Worm (Caenorhabditis elegans) whole organism, L4 larva: ENCODE results near the gene lin-54.

ENCODE experiments used
- F37D6.2 ChIP-seq: sonication (generic microtip); optimal IDR thresholded peaks from 2 replicates; lab custom pipeline; 2016; ENCODE audit warnings: mild to moderate bottlenecking, missing genetic modification characterization, missing compliant biosample characterization
- F44E2.7 ChIP-seq: fragments of 200-800 bp; sonication (Bioruptor generic); IDR thresholded peaks from 2 replicates; pipeline ENCODE4 v2.1.2; 2022; ENCODE audit warnings: missing genetic modification characterization, missing compliant biosample characterization
- F49E8.2 ChIP-seq: sonication (generic microtip); optimal IDR thresholded peaks from 2 replicates; lab custom pipeline; 2016; ENCODE audit warnings: missing compliant biosample characterization, mild to moderate bottlenecking, missing genetic modification characterization, borderline replicate concordance
- R02D3.7 ChIP-seq: fragments of 150-350 bp; sonication (generic microtip); optimal IDR thresholded peaks from 3 replicates; lab custom pipeline; 2014; ENCODE audit warnings: missing biosample characterization, missing genetic modification characterization
- Y48G9A.11 ChIP-seq: fragments of 200-800 bp; sonication (Bioruptor generic); IDR thresholded peaks from 2 replicates; pipeline ENCODE4 v1.3.6; 2022; ENCODE audit warnings: missing genetic modification reagents, missing genetic modification characterization, missing compliant biosample characterization
- Y5F2A.4 ChIP-seq: fragments of 200-800 bp; sonication (Bioruptor generic); optimal IDR thresholded peaks from 2 replicates; lab custom pipeline; 2018; ENCODE audit warnings: mild to moderate bottlenecking, missing genetic modification characterization, missing compliant biosample characterization
- Y75B8A.6 ChIP-seq: fragments of 200-800 bp; sonication (Bioruptor generic); IDR thresholded peaks from 2 replicates; pipeline ENCODE4 v1.3.6; 2022; ENCODE audit warnings: missing genetic modification reagents, missing genetic modification characterization, missing compliant biosample characterization
- ZK337.2 ChIP-seq: fragments of 200-800 bp; sonication (Bioruptor generic); IDR thresholded peaks from 2 replicates; pipeline ENCODE4 v1.3.6; 2022; ENCODE audit warnings: missing genetic modification reagents, missing genetic modification characterization, missing compliant biosample characterization
- aha-1 ChIP-seq: fragments of 150-350 bp; peaks from one replicate; lab custom pipeline; 2014; ENCODE audit warnings: missing biosample characterization, missing genetic modification characterization
- ama-1 ChIP-seq: fragments of 150-350 bp; optimal IDR thresholded peaks from 2 replicates; lab custom pipeline; 2014; ENCODE audit warnings: inconsistent platforms, mixed read lengths
- arid-1 ChIP-seq: fragments of 200-800 bp; sonication (Bioruptor generic); conservative IDR thresholded peaks from 2 replicates; pipeline ENCODE4 v1.3.6; 2022; ENCODE audit warnings: missing genetic modification reagents, missing genetic modification characterization, missing compliant biosample characterization
- daf-12 ChIP-seq: fragments of 150-350 bp; optimal IDR thresholded peaks from 2 replicates; lab custom pipeline; 2014; ENCODE audit warnings: missing biosample characterization, missing genetic modification reagents, missing genetic modification characterization
- daf-16 ChIP-seq, 3 experiments: sonication (generic microtip); optimal IDR thresholded peaks; 2 replicates each; lab custom pipeline; 2016 to 2017; ENCODE audit warnings: missing genetic modification characterization in 3 of 3, missing genetic modification reagents in 3 of 3, mild to moderate bottlenecking in 2 of 3, missing compliant biosample characterization in 2 of 3, missing biosample characterization in 1 of 3, moderate library complexity in 1 of 3
- daf-19 ChIP-seq: fragments of 200-800 bp; sonication (Bioruptor generic); conservative IDR thresholded peaks from 2 replicates; pipeline ENCODE4 v1.3.6; 2022; ENCODE audit warnings: missing genetic modification characterization, missing compliant biosample characterization
- dmd-6 ChIP-seq: fragments of 200-800 bp; sonication (Bioruptor generic); IDR thresholded peaks from 2 replicates; pipeline ENCODE4 v1.3.6; 2022; ENCODE audit warnings: missing genetic modification reagents, missing genetic modification characterization, missing compliant biosample characterization
- dmd-8 ChIP-seq: fragments of 200-800 bp; sonication (Bioruptor generic); IDR thresholded peaks from 2 replicates; pipeline ENCODE4 v1.3.6; 2022; ENCODE audit warnings: missing genetic modification characterization, missing compliant biosample characterization
- duxl-1 ChIP-seq: sonication (generic microtip); optimal IDR thresholded peaks from 2 replicates; lab custom pipeline; 2016; ENCODE audit warnings: mild to moderate bottlenecking, missing genetic modification characterization, moderate library complexity, missing compliant biosample characterization; ENCODE audit not compliant: poor library complexity
- dve-1 ChIP-seq: sonication (generic microtip); optimal IDR thresholded peaks from 2 replicates; lab custom pipeline; 2017; ENCODE audit warnings: antibody characterized with exemption, mild to moderate bottlenecking, missing genetic modification characterization, missing compliant biosample characterization; ENCODE audit not compliant: insufficient read depth
- hif-1 ChIP-seq, 2 experiments: sonication (generic microtip); optimal IDR thresholded peaks; 2 replicates each; lab custom pipeline; 2016 to 2017; ENCODE audit warnings: missing compliant biosample characterization in 2 of 2, missing genetic modification characterization in 2 of 2, missing genetic modification reagents in 2 of 2, missing genotype in 2 of 2, mild to moderate bottlenecking in 1 of 2
- hlh-30 ChIP-seq: sonication (generic microtip); optimal IDR thresholded peaks from 2 replicates; lab custom pipeline; 2017; ENCODE audit warnings: antibody characterized with exemption, mild to moderate bottlenecking, missing genetic modification characterization, missing compliant biosample characterization; ENCODE audit not compliant: insufficient read depth
- lim-7 ChIP-seq: fragments of 200-800 bp; sonication (Bioruptor generic); IDR thresholded peaks from 2 replicates; pipeline ENCODE4 v1.3.6; 2022; ENCODE audit warnings: missing genetic modification characterization, missing compliant biosample characterization
- lin-1 ChIP-seq: fragments of 200-800 bp; sonication (Bioruptor generic); IDR thresholded peaks from 2 replicates; pipeline ENCODE4 v1.3.6; 2022; ENCODE audit warnings: missing genetic modification reagents, missing genetic modification characterization, missing compliant biosample characterization
- lin-13 ChIP-seq: fragments of 150-350 bp; optimal IDR thresholded peaks from 2 replicates; lab custom pipeline; 2014; ENCODE audit warnings: missing biosample characterization, missing genetic modification reagents, missing genetic modification characterization
- lin-38 ChIP-seq: fragments of 200-800 bp; sonication (Bioruptor generic); IDR thresholded peaks from 2 replicates; pipeline ENCODE4 v1.3.6; 2022; ENCODE audit warnings: missing genetic modification reagents, missing genetic modification characterization, missing compliant biosample characterization
- lsy-2 ChIP-seq, 2 experiments: fragments of 150-350 bp in 1 of 2; sonication (generic microtip) in 1 of 2; optimal IDR thresholded peaks; 2 replicates each; lab custom pipeline; 2014 to 2017; ENCODE audit warnings: missing biosample characterization in 2 of 2, missing genetic modification characterization in 2 of 2
- mep-1 ChIP-seq: fragments of 150-350 bp; sonication (generic microtip); optimal IDR thresholded peaks from 3 replicates; lab custom pipeline; 2014; ENCODE audit warnings: missing biosample characterization, missing genetic modification characterization
- mes-2 ChIP-seq: sonication (generic microtip); optimal IDR thresholded peaks from 2 replicates; lab custom pipeline; 2016; ENCODE audit warnings: missing genotype, mild to moderate bottlenecking, missing genetic modification characterization, missing compliant biosample characterization; ENCODE audit not compliant: poor library complexity, severe bottlenecking
- nhr-102 ChIP-seq: sonication (generic microtip); optimal IDR thresholded peaks from 2 replicates; lab custom pipeline; 2016; ENCODE audit warnings: mild to moderate bottlenecking, missing genetic modification characterization, moderate library complexity, missing compliant biosample characterization
- nhr-25 ChIP-seq: sonication (generic microtip); optimal IDR thresholded peaks from 2 replicates; lab custom pipeline; 2017; ENCODE audit warnings: missing genetic modification characterization, mild to moderate bottlenecking, missing compliant biosample characterization, antibody characterized with exemption, moderate library complexity, borderline replicate concordance; ENCODE audit not compliant: insufficient read depth
- nhr-48 ChIP-seq: sonication (generic microtip); optimal IDR thresholded peaks from 2 replicates; lab custom pipeline; 2016; ENCODE audit warnings: mild to moderate bottlenecking, missing genetic modification characterization, missing compliant biosample characterization
- pha-4 ChIP-seq, 2 experiments: fragments of 150-350 bp in 1 of 2; fragments of 200-800 bp in 1 of 2; sonication (Bioruptor generic) in 1 of 2; IDR thresholded peaks in 1 of 2; optimal IDR thresholded peaks in 1 of 2; 2 replicates each; pipeline versions ENCODE4 v1.3.6 to Lab custom; 2014 to 2022; ENCODE audit warnings: missing genetic modification characterization in 2 of 2, missing genetic modification reagents in 2 of 2, missing biosample characterization in 1 of 2, missing compliant biosample characterization in 1 of 2
- snpc-1.2 ChIP-seq: fragments of 200-800 bp; sonication (Bioruptor generic); IDR thresholded peaks from 2 replicates; pipeline ENCODE4 v1.3.6; 2022; ENCODE audit warnings: missing genetic modification reagents, missing genetic modification characterization, missing compliant biosample characterization
- snpc-4 ChIP-seq: fragments of 150-350 bp; optimal IDR thresholded peaks from 2 replicates; lab custom pipeline; 2014; ENCODE audit warnings: missing biosample characterization, missing genetic modification characterization
- spr-1 ChIP-seq: sonication (generic microtip); optimal IDR thresholded peaks from 2 replicates; lab custom pipeline; 2016; ENCODE audit warnings: mild to moderate bottlenecking, missing genetic modification characterization, missing compliant biosample characterization
- tra-1 ChIP-seq: fragments of 200-800 bp; sonication (Bioruptor generic); IDR thresholded peaks from 2 replicates; pipeline ENCODE4 v1.3.6; 2022; ENCODE audit warnings: missing genetic modification reagents, missing genetic modification characterization, missing compliant biosample characterization
- unc-130 ChIP-seq: sonication (generic microtip); optimal IDR thresholded peaks from 2 replicates; lab custom pipeline; 2016; ENCODE audit warnings: missing genetic modification reagents, missing genetic modification characterization, missing compliant biosample characterization
- unc-62 ChIP-seq, 3 experiments: fragments of 150-350 bp in 1 of 3; sonication (generic microtip); optimal IDR thresholded peaks in 2 of 3; peaks in 1 of 3; 1 replicate in 1 of 3; 2 replicates in 2 of 3; lab custom pipeline; 2014 to 2017; ENCODE audit warnings: missing biosample characterization in 3 of 3, missing genetic modification characterization in 3 of 3, missing genetic modification reagents in 3 of 3, missing genotype in 1 of 3
- zip-11 ChIP-seq: fragments of 200-800 bp; sonication (Bioruptor generic); IDR thresholded peaks from 2 replicates; pipeline ENCODE4 v1.3.6; 2022; ENCODE audit warnings: missing genetic modification characterization, missing compliant biosample characterization
- ztf-7 ChIP-seq: fragments of 150-350 bp; optimal IDR thresholded peaks from 2 replicates; lab custom pipeline; 2014; ENCODE audit warnings: missing biosample characterization, missing genetic modification characterization

Gene lin-54

DNA sequence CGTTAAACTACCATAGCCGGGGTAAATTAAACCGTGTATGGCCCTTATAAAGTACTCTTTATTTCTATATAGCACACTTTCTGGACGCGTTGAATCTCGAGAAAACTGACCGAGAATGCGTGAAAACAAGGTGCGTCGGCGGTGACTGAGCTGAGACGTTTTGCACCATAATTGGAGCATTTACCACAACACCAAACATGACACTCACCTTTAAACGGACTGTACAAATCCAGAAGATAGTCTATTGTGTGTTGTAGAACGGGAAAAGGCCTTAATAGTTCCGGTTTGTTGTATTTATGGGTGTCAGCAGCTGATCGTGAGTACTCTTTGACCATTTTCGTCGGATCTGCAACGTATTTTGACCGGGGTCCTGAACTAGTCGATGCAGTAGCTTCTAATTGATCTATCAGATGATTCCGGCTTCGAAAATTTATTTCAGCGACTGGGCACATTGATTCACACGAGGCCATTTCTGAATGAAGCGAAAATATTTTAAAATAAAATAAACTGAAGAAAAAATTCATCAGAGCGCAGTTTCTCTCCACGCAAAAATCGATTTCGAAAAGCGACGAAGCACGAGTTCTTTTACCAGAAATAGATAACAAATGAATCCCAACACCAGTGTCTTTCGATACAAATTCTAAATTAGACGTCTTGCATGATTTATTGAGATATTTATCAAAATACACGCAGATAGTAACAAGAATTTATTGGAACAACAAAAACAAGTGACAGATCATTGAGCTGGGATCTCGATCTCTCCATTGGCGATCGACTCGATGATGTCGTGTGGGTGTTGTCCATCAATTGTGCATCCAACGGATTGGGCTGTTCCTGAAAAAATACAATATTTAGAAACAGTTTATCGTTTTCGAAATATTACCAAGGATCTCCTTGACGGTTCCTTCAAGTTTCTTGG is 1.6 kb upstream of the lin-54 start, which contains the start of gene tag-115:
TSS of gene tag-115 (minus strand) at position 472 of the 919 bp plus-strand sequence.
- TF ChIP-seq lin-38 (GFP tag; lab: Robert Waterston, UW) (peak; percentile 85), mes-2 (tag; lab: Kevin White, UChicago) (peak; percentile 61), nhr-102 (tag; lab: Kevin White, UChicago) (peak; percentile 56), hlh-30 (tag; lab: Kevin White, UChicago) (peak; percentile 25), tra-1 (GFP tag; lab: Robert Waterston, UW) (peak; percentile 62), lim-7 (0 out of 2 replicates have a peak, but pooled peaks have one; percentile 23), arid-1 (GFP tag; lab: Robert Waterston, UW) (peak; percentile 83), unc-62 (GFP tag; optimal IDR thresholded peaks at IDR 0.05 in 1 of 2; lab: Kevin White, UChicago) (peak in 1 of 2 experiments; percentile 83), unc-62 (tag; optimal IDR thresholded peaks at IDR 0.05; lab: Kevin White, UChicago) (no peak), nhr-48 (peak; percentile 48), spr-1 (tag; lab: Kevin White, UChicago) (peak; percentile 26), Y75B8A.6 (GFP tag; lab: Robert Waterston, UW) (0 out of 2 replicates have a peak, but pooled peaks have one; percentile 34), dmd-6 (no peak), Y5F2A.4 (GFP tag; lab: Kevin White, UChicago) (peak; percentile 8), duxl-1 (tag; lab: Kevin White, UChicago) (peak; percentile 56), daf-12 (tag; lab: Kevin White, UChicago) (no peak), F37D6.2 (tag; lab: Kevin White, UChicago) (no peak), snpc-4 (tag; lab: Kevin White, UChicago) (no peak), F44E2.7 (GFP tag; lab: Robert Waterston, UW) (peak; percentile 16; the same call in 1 of the 2 replicates), R02D3.7 (tag; lab: Kevin White, UChicago) (no peak), pha-4 (GFP tag; IDR thresholded peaks at IDR 0.05; lab: Robert Waterston, UW) (peak; percentile 71; the same call in 1 of the 2 replicates), pha-4 (tag; optimal IDR thresholded peaks at IDR 0.05; lab: Kevin White, UChicago) (no peak), lin-13 (GFP tag; lab: Kevin White, UChicago) (peak; percentile 23), lin-1 (GFP tag; lab: Robert Waterston, UW) (peak; percentile 53; the same call in 1 of the 2 replicates), snpc-1.2 (GFP tag; lab: Robert Waterston, UW) (peak; percentile 81), ztf-7 (peak; percentile 6), dmd-8 (GFP tag; lab: Robert Waterston, UW) (no peak), Y48G9A.11 (GFP tag; lab: Robert Waterston, UW) (peak; percentile 50; the same call in 1 of the 2 replicates), unc-130 (GFP tag; lab: Kevin White, UChicago) (peak; percentile 75), zip-11 (GFP tag; lab: Robert Waterston, UW) (no peak), lsy-2 (tag; optimal IDR thresholded peaks at IDR 0.05; lab: Kevin White, UChicago) (peak in 1 of 2 experiments; percentile 66), nhr-25 (tag; lab: Kevin White, UChicago) (peak; percentile 9), ama-1 (peak; percentile 70), daf-19 (0 out of 2 replicates have a peak, but pooled peaks have one; percentile 57), daf-16 (GFP tag; optimal IDR thresholded peaks at IDR 0.05; lab: Kevin White, UChicago) (peak in 1 of 2 experiments; percentile 12), daf-16 (tag; optimal IDR thresholded peaks at IDR 0.05; lab: Kevin White, UChicago) (peak; percentile 33), aha-1 (tag; lab: Kevin White, UChicago) (peak; percentile 85), ZK337.2 (GFP tag; lab: Robert Waterston, UW) (no peak), F49E8.2 (tag; lab: Kevin White, UChicago) (peak; percentile 69), dve-1 (tag; lab: Kevin White, UChicago) (peak; percentile 39), mep-1 (tag; lab: Kevin White, UChicago) (peak; percentile 3), hif-1 (tag; optimal IDR thresholded peaks at IDR 0.05; lab: Kevin White, UChicago) (no peak)
- TF ChIP-seq, all 104 proteins: peak for 30
